Worm (Caenorhabditis elegans): ENCODE measurements around the gene F37C12.18.

Gene F37C12.18

ce11 chrIII:7178497-7178896, 16.7 kb downstream of the F37C12.18 start:
- no peak for TF ChIP-seq elt-3 (tag; optimal IDR thresholded peaks at IDR 0.05)

ce11 chrIII:7170090-7170489, 25.1 kb downstream of the F37C12.18 start:
- TF ChIP-seq ama-1 (optimal IDR thresholded peaks at IDR 0.05) (no peak), nhr-25 (tag; optimal IDR thresholded peaks at IDR 0.05) (no peak), eor-1 (tag; optimal IDR thresholded peaks at IDR 0.05) (no peak), egl-27 (tag; optimal IDR thresholded peaks at IDR 0.05) (no peak), nhr-67 (tag; optimal IDR thresholded peaks at IDR 0.05) (no peak)

- no peak for TF ChIP-seq nhr-23 (tag; optimal IDR thresholded peaks at IDR 0.05)
These were observed 27.7 kb downstream of the F37C12.18 start, which contains the start of gene acs-4 for ce11 chrIII:7167568-7167937. Gene acs-4, plus strand, starts transcription at chrIII:7167838.

- no peak for TF ChIP-seq fkh-2 (tag; optimal IDR thresholded peaks at IDR 0.05)
- TF ChIP-seq pqm-1 (tag; optimal IDR thresholded peaks at IDR 0.05) = peak; percentile 65
- TF ChIP-seq nfya-1 (tag; optimal IDR thresholded peaks at IDR 0.05; ENCODE audit: insufficient read depth) = peak; percentile 77
- TF ChIP-seq nhr-237 (tag; optimal IDR thresholded peaks at IDR 0.05) = no peak
- no peak for TF ChIP-seq elt-3 (tag; optimal IDR thresholded peaks at IDR 0.05)
- TF ChIP-seq lin-15B (tag; optimal IDR thresholded peaks at IDR 0.05) = peak; percentile 74
- peak; percentile 51 for TF ChIP-seq pha-4 (tag; optimal IDR thresholded peaks at IDR 0.05)
- no peak for TF ChIP-seq nhr-76 (tag; optimal IDR thresholded peaks at IDR 0.05)
- peak; percentile 54 for TF ChIP-seq egl-27 (tag; optimal IDR thresholded peaks at IDR 0.05)
- peak; percentile 23 for TF ChIP-seq fkh-10 (GFP tag; optimal IDR thresholded peaks at IDR 0.05)
- TF ChIP-seq ztf-4 (tag; optimal IDR thresholded peaks at IDR 0.05) = no peak
- TF ChIP-seq hmg-11 (tag; optimal IDR thresholded peaks at IDR 0.05) = peak; percentile 91
- no peak for TF ChIP-seq ZK546.5 (tag; optimal IDR thresholded peaks at IDR 0.05)
- peak; percentile 91 for TF ChIP-seq elt-2 (tag; optimal IDR thresholded peaks at IDR 0.05)
- peak; percentile 68 for TF ChIP-seq lin-39 (tag; optimal IDR thresholded peaks at IDR 0.05)
- TF ChIP-seq ceh-16 (tag; optimal IDR thresholded peaks at IDR 0.05) = no peak
These were observed 28.3 kb downstream of the F37C12.18 start for ce11 chrIII:7166664-7167567.

ce11 chrIII:7165816-7166229, 29.4 kb downstream of the F37C12.18 start:
- TF ChIP-seq nhr-12 (tag; optimal IDR thresholded peaks at IDR 0.05) (no peak), pha-4 (tag; optimal IDR thresholded peaks at IDR 0.05) (peak; percentile 70), mdl-1 (tag; optimal IDR thresholded peaks at IDR 0.05) (peak; percentile 58), tbx-2 (tag; optimal IDR thresholded peaks at IDR 0.05) (no peak), snpc-4 (tag; optimal IDR thresholded peaks at IDR 0.05) (peak; percentile 37), nfya-1 (tag; optimal IDR thresholded peaks at IDR 0.05; ENCODE audit: insufficient read depth) (peak; percentile 50), daf-12 (tag; optimal IDR thresholded peaks at IDR 0.05) (no peak), fos-1 (tag; optimal IDR thresholded peaks at IDR 0.05) (peak; percentile 18), sea-2 (GFP tag; optimal IDR thresholded peaks at IDR 0.05) (no peak), elt-1 (tag; optimal IDR thresholded peaks at IDR 0.05) (no peak), nhr-67 (tag; optimal IDR thresholded peaks at IDR 0.05) (no peak), nhr-11 (tag; optimal IDR thresholded peaks at IDR 0.05) (no peak), skn-1 (tag; optimal IDR thresholded peaks at IDR 0.05) (peak; percentile 72), mml-1 (tag; optimal IDR thresholded peaks at IDR 0.05) (no peak), pqm-1 (tag; optimal IDR thresholded peaks at IDR 0.05) (peak; percentile 97), nhr-77 (tag; optimal IDR thresholded peaks at IDR 0.05) (no peak), lsy-12 (tag; optimal IDR thresholded peaks at IDR 0.05) (peak; percentile 27), aly-2 (tag; optimal IDR thresholded peaks at IDR 0.05) (no peak), ceh-82 (tag; optimal IDR thresholded peaks at IDR 0.05) (no peak), fkh-2 (tag; optimal IDR thresholded peaks at IDR 0.05) (no peak), jun-1 (tag; optimal IDR thresholded peaks at IDR 0.05) (peak; percentile 82), nhr-23 (tag; optimal IDR thresholded peaks at IDR 0.05) (no peak), lin-15B (tag; optimal IDR thresholded peaks at IDR 0.05) (peak; percentile 42), elt-2 (tag; optimal IDR thresholded peaks at IDR 0.05) (peak; percentile 97), ceh-28 (tag; optimal IDR thresholded peaks at IDR 0.05) (peak; percentile 38), ZK546.5 (tag; optimal IDR thresholded peaks at IDR 0.05) (no peak), nhr-237 (tag; optimal IDR thresholded peaks at IDR 0.05) (no peak), lin-39 (tag; optimal IDR thresholded peaks at IDR 0.05) (peak; percentile 5), egl-5 (tag; optimal IDR thresholded peaks at IDR 0.05) (peak; percentile 44)

Measured in whole organism, L3 larva.